Fruit fly (Drosophila melanogaster): ENCODE measurements around the gene ssp7.

dm6 chrX:11143820-11144219, 3.8 kb upstream of the ssp7 start, which contains the start of gene CG15201:
- no peak for TF ChIP-seq ttk (optimal IDR thresholded peaks at IDR 0.05)
- TF ChIP-seq Myc (optimal IDR thresholded peaks at IDR 0.05) = no peak
- TF ChIP-seq psq (optimal IDR thresholded peaks at IDR 0.05) = no peak
- no peak for TF ChIP-seq h (optimal IDR thresholded peaks at IDR 0.05)
- TF ChIP-seq Sin3A (optimal IDR thresholded peaks at IDR 0.05) = no peak
- TF ChIP-seq insv (optimal IDR thresholded peaks at IDR 0.05) = no peak
